Worm (Caenorhabditis elegans): Measurements from ENCODE around the gene ubc-22.

- TF ChIP-seq elt-1 (tag; optimal IDR thresholded peaks at IDR 0.05) (no peak), peb-1 (tag; optimal IDR thresholded peaks at IDR 0.05) (no peak), egl-27 (tag; optimal IDR thresholded peaks at IDR 0.05) (no peak), unc-62 (GFP tag; optimal IDR thresholded peaks at IDR 0.05) (no peak), aly-2 (tag; optimal IDR thresholded peaks at IDR 0.05) (no peak), nhr-237 (tag; optimal IDR thresholded peaks at IDR 0.05) (no peak), ama-1 (optimal IDR thresholded peaks at IDR 0.05) (no peak), ztf-4 (tag; optimal IDR thresholded peaks at IDR 0.05) (no peak), blmp-1 (tag; optimal IDR thresholded peaks at IDR 0.05; ENCODE audit: insufficient read depth) (no peak), nhr-77 (tag; optimal IDR thresholded peaks at IDR 0.05) (no peak)
Measured at ce11 chrX:8911077-8911476, 42.1 kb upstream of the ubc-22 start, which contains the start of gene cyn-8.

Data from whole organism, L2 larva.